Fruit fly (Drosophila melanogaster) whole organism, pupa: ENCODE measurements around the gene Uba4.

Source experiments
- CG10348 ChIP-seq: fragments of 200-800 bp; sonication (Bioruptor generic); IDR thresholded peaks from 2 replicates; pipeline ENCODE4 v1.3.6; 2022; ENCODE audit warnings: missing biosample characterization, missing genetic modification characterization
- CG12605 ChIP-seq: fragments of 200-800 bp; sonication (Bioruptor generic); IDR thresholded peaks from 2 replicates; pipeline ENCODE4 v1.3.6; 2022; ENCODE audit warnings: missing biosample characterization, missing genetic modification characterization
- CG13204 ChIP-seq: fragments of 200-800 bp; sonication (Bioruptor generic); optimal IDR thresholded peaks from 2 replicates; lab custom pipeline; 2018; ENCODE audit warnings: missing biosample characterization, mild to moderate bottlenecking, missing genetic modification characterization, moderate library complexity
- CG14655 ChIP-seq: fragments of 200-800 bp; sonication (Bioruptor generic); optimal IDR thresholded peaks from 3 replicates; lab custom pipeline; 2017; ENCODE audit warnings: mild to moderate bottlenecking, missing biosample characterization, missing genetic modification reagents, missing genetic modification characterization
- CG15710 ChIP-seq: fragments of 200-800 bp; sonication (Bioruptor generic); optimal IDR thresholded peaks from 2 replicates; lab custom pipeline; 2018; ENCODE audit warnings: missing biosample characterization, mild to moderate bottlenecking, missing genetic modification characterization, moderate library complexity
- CG17806 ChIP-seq: fragments of 200-800 bp; sonication (Bioruptor generic); optimal IDR thresholded peaks from 2 replicates; lab custom pipeline; 2018; ENCODE audit warnings: missing biosample characterization, mild to moderate bottlenecking, missing genetic modification characterization, moderate library complexity
- CG32121 ChIP-seq: fragments of 200-800 bp; sonication (Bioruptor generic); IDR thresholded peaks from 2 replicates; pipeline ENCODE4 v1.3.6; 2022; ENCODE audit warnings: missing biosample characterization, missing genetic modification characterization
- CG34367 ChIP-seq: fragments of 200-800 bp; sonication (Bioruptor generic); optimal IDR thresholded peaks from 2 replicates; lab custom pipeline; 2018; ENCODE audit warnings: missing biosample characterization, mild to moderate bottlenecking, missing genetic modification characterization
- CG4496 ChIP-seq: fragments of 200-800 bp; sonication (Bioruptor generic); IDR thresholded peaks from 3 replicates; pipeline ENCODE4 v1.3.6; 2022; ENCODE audit warnings: missing biosample characterization, missing genetic modification characterization
- CG8159 ChIP-seq: fragments of 200-800 bp; sonication (Bioruptor generic); optimal IDR thresholded peaks from 3 replicates; lab custom pipeline; 2018; ENCODE audit warnings: missing biosample characterization, mild to moderate bottlenecking, missing genetic modification characterization, moderate library complexity
- CG8301 ChIP-seq: fragments of 200-800 bp; sonication (Bioruptor generic); optimal IDR thresholded peaks from 2 replicates; lab custom pipeline; 2018; ENCODE audit warnings: missing biosample characterization, mild to moderate bottlenecking, missing genetic modification characterization
- CG9948 ChIP-seq: fragments of 200-800 bp; sonication (Bioruptor generic); optimal IDR thresholded peaks from 2 replicates; lab custom pipeline; 2018; ENCODE audit warnings: missing biosample characterization, mild to moderate bottlenecking, missing genetic modification characterization, moderate library complexity
- D1 ChIP-seq: fragments of 200-800 bp; sonication (Bioruptor generic); optimal IDR thresholded peaks from 2 replicates; lab custom pipeline; 2018; ENCODE audit warnings: missing biosample characterization, mild to moderate bottlenecking, missing genetic modification characterization, moderate library complexity
- EcR ChIP-seq: fragments of 200-800 bp; sonication (Bioruptor generic); optimal IDR thresholded peaks from 3 replicates; lab custom pipeline; 2019; ENCODE audit warnings: missing biosample characterization, missing genetic modification characterization, mild to moderate bottlenecking, moderate library complexity, missing genetic modification reagents
- Ets98B ChIP-seq: fragments of 200-800 bp; sonication (Bioruptor generic); IDR thresholded peaks from 2 replicates; pipeline ENCODE4 v1.3.6; 2022; ENCODE audit warnings: missing biosample characterization, missing genetic modification characterization
- Pif1A ChIP-seq: fragments of 200-800 bp; sonication (Bioruptor generic); optimal IDR thresholded peaks from 3 replicates; lab custom pipeline; 2016; ENCODE audit warnings: missing biosample characterization, missing genetic modification characterization
- Pif1B ChIP-seq: fragments of 200-800 bp; sonication (Bioruptor generic); optimal IDR thresholded peaks from 3 replicates; lab custom pipeline; 2016; ENCODE audit warnings: missing biosample characterization, missing genetic modification characterization
- Snoo ChIP-seq: fragments of 200-800 bp; sonication (Bioruptor generic); optimal IDR thresholded peaks from 3 replicates; lab custom pipeline; 2017; ENCODE audit warnings: missing biosample characterization, mild to moderate bottlenecking, missing genetic modification characterization, inconsistent platforms
- fd96Ca ChIP-seq: fragments of 200-800 bp; sonication (Bioruptor generic); IDR thresholded peaks from 3 replicates; pipeline ENCODE4 v1.3.6; 2022; ENCODE audit warnings: missing biosample characterization, missing genetic modification characterization
- gl ChIP-seq: fragments of 200-800 bp; sonication (Bioruptor generic); optimal IDR thresholded peaks from 2 replicates; lab custom pipeline; 2018; ENCODE audit warnings: missing biosample characterization, mild to moderate bottlenecking, missing genetic modification characterization
- rn ChIP-seq: fragments of 200-800 bp; sonication (Bioruptor generic); IDR thresholded peaks from 2 replicates; pipeline ENCODE4 v1.3.6; 2022; ENCODE audit warnings: missing biosample characterization, missing genetic modification characterization

Gene Uba4

DNA sequence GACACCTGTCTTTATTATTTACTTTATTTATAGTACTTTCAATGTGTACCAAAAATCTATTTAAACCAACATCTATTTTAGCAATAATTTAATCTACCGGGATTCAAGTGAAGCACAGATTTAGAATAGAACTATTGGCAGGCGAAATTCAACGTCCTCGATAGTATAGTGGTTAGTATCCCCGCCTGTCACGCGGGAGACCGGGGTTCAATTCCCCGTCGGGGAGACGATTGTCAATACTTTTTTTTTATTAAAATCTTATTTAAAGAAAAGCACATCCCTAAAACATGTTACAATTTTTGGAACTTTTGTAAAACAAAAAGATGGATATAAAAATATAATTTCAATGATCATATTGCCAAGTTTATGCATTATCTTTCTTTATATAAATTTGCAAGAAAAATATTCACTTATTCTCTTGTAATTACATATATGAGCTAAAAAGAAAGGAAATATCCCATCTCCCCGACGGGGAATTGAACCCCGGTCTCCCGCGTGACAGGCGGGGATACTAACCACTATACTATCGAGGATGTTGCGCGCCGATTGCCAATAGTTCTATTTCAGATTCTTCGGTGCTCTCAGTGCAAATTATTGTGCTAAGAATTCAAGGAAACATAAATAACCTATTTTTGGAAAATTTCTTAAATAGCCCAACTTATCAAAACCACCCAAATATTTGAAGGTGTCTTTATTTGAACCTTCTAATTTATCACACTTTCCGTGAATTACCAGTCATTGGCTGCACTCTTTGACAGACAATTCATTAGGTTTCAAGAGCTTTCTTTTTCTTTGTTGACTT, 35.4 kb upstream of the Uba4 start, which contains the start of gene CG43796:
Gene CG43796, plus strand, starts transcription at position 752 of the 802 bp plus-strand sequence.
- TF ChIP-seq fd96Ca (no peak), Ets98B (GFP tag; lab: Robert Waterston, UW) (no peak), CG12605 (GFP tag; lab: Robert Waterston, UW) (no peak), Snoo (tag; lab: Kevin White, UChicago) (no peak), Pif1B (GFP tag; lab: Kevin White, UChicago) (no peak), CG34367 (tag; lab: Kevin White, UChicago) (no peak), CG4496 (GFP tag; lab: Robert Waterston, UW) (no peak), CG9948 (no peak), CG10348 (no peak), rn (GFP tag; lab: Robert Waterston, UW) (no peak)

DNA sequence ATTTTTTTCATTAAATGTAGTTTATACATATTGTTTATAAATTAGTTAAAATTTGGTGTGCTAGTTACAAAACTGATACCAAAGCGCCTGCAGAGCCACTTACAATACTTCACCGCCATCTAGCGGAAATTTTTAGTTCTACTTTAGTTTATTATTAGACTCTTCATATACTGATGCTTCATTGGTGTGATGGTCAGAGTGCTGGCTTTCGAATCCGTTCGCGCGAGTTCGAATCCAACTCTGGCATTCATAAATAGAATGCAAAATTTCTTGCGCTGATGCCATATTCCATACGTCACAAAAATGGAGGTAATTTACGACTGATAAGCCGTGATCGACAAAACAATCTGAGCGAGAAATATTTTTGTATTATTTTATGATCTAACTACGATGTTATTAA, 31.6 kb upstream of the Uba4 start:
- TF ChIP-seq CG32121 (no peak), Ets98B (GFP tag; lab: Robert Waterston, UW) (peak; percentile 11; the same call in 1 of the 2 replicates)
- TF ChIP-seq, all 21 proteins: peak for 1

DNA sequence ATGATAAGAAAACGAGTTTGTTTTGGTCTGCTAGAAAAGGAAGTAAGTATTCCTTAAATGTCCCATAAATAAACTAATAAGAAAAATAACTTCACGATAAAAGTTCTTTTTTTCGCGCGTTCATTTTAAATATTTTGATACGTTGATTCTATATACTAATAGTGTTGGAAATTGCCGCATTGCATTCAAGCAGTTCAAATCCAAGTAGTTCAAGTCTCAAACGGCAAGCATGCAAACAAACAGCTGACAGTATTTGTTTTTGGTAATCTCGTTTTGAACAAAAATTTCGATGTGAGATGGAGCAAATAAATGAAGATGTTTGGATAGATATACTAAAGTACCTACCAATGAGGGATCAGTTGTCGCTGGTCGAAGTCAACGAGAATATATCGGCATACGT, 28.5 kb upstream of the Uba4 start, which contains the start of gene CG13088:
Gene CG13088, plus strand, starts transcription at position 247 of the 400 bp plus-strand sequence.
- no peak for TF ChIP-seq CG8159 (tag; lab: Kevin White, UChicago)
- no peak for TF ChIP-seq Snoo (tag; lab: Kevin White, UChicago)
- no peak for TF ChIP-seq Ets98B (GFP tag; lab: Robert Waterston, UW)
- no peak for TF ChIP-seq EcR (GFP tag; lab: Kevin White, UChicago)

DNA sequence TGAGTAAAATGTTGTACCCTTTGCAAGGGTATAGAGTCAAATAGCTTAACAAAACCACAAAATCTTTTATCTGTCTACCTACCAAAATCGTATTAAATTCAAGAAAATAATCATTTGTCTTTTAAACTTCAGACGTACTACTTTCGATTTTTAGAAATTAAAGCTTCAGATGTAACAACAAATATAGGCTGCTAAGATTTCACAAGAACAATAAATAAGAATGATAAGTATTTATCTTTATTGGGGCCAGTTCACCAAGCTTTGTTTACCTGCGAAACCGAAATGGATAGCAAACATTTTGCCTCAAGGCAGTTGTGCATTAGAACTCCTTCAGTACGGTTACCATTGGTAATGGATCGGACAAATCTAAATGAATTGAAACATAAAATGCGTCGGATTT, 26.8 kb upstream of the Uba4 start, which contains the start of gene CG43400:
Gene CG43400, plus strand, starts transcription at position 301 of the 400 bp plus-strand sequence.
- no peak for TF ChIP-seq D1 (tag; lab: Kevin White, UChicago)
- TF ChIP-seq CG15710 (tag; lab: Kevin White, UChicago) = no peak
- TF ChIP-seq CG34367 (tag; lab: Kevin White, UChicago) = no peak
- no peak for TF ChIP-seq Snoo (tag; lab: Kevin White, UChicago)
- no peak for TF ChIP-seq Pif1A (GFP tag; lab: Kevin White, UChicago)
- TF ChIP-seq EcR (GFP tag; lab: Kevin White, UChicago) = no peak
- no peak for TF ChIP-seq Pif1B (GFP tag; lab: Kevin White, UChicago)
- TF ChIP-seq CG13204 (GFP tag; lab: Kevin White, UChicago) = no peak
- no peak for TF ChIP-seq rn (GFP tag; lab: Robert Waterston, UW)
- no peak for TF ChIP-seq gl (tag; lab: Kevin White, UChicago)
- no peak for TF ChIP-seq CG9948
- no peak for TF ChIP-seq CG8301 (tag; lab: Kevin White, UChicago)
- TF ChIP-seq CG8159 (tag; lab: Kevin White, UChicago) = no peak
- TF ChIP-seq CG4496 (GFP tag; lab: Robert Waterston, UW) = no peak
- no peak for TF ChIP-seq CG14655
- TF ChIP-seq Ets98B (GFP tag; lab: Robert Waterston, UW) = no peak
- TF ChIP-seq CG32121 = no peak
- no peak for TF ChIP-seq CG12605 (GFP tag; lab: Robert Waterston, UW)

DNA sequence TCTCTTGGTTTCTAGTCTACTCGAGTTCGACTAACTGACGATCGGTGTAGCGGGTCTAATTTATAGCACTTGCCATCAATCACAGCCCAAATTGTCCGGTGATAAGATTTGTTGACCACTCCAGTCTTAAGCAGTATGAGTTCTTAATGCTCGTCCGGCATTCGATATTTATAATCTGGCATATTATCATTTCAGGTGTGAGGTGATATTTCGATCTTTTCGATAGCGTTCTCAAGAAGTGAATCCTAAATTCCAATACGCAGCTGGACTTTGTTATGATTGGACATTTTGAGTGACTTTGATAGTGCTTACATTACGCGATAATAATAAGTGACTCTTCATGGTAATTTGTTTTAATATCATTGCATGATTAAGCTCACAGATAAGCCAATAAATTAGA, 20.9 kb upstream of the Uba4 start, which contains the start of gene Bace:
Gene Bace, minus strand, starts transcription at position 39 of the 400 bp plus-strand sequence.
- TF ChIP-seq CG17806 (tag; lab: Kevin White, UChicago) (no peak), gl (tag; lab: Kevin White, UChicago) (no peak), fd96Ca (no peak), CG10348 (no peak)

DNA sequence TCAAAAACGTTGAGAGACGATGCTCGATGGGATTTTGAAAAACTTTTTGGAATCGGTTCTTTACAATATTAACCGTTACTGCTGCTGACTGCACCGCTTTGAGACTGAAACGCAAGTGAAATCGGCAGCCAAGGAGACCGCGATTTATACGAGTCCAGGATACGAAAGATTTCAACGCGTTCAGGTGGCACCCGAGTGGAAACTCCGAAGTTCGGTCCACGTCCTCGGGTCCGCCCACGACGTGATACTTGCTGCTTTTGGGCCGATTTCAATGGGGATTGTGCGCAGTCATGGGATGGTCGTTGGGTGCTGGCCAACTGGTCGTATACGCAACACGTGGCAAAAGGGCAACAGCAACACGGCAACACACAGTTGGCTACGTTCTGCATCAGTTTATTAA, 10.5 kb upstream of the Uba4 start, which contains the start of gene Dh31:
Gene Dh31, minus strand, starts transcription at position 117 of the 400 bp plus-strand sequence.
- no peak for TF ChIP-seq CG9948
- TF ChIP-seq fd96Ca = no peak

DNA sequence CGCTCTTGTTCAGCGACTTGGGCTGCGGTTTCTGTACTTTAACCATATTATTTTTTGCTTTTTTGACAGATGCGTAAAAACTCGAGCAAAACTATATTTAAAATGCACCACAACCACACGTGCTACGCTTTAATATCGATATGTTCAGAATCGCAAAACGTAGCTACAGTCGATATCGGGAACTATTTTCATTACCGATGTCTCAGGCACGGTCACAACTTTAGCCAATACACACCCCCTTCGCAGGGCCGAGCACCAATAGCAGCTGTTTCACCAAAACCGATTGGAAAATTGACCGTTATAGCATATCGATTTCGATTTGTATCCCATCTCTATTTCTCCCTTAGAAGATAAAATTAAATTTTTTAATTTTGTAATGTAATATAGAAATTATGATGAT, 5.5 kb upstream of the Uba4 start, which contains the start of gene CG13096:
Gene CG13096, minus strand, starts transcription at position 144 of the 400 bp plus-strand sequence.
- TF ChIP-seq CG8301 (tag; lab: Kevin White, UChicago) (no peak), fd96Ca (no peak), Pif1B (GFP tag; lab: Kevin White, UChicago) (no peak), CG4496 (GFP tag; lab: Robert Waterston, UW) (no peak), CG15710 (tag; lab: Kevin White, UChicago) (no peak), CG13204 (GFP tag; lab: Kevin White, UChicago) (no peak), D1 (tag; lab: Kevin White, UChicago) (no peak), gl (tag; lab: Kevin White, UChicago) (no peak), CG14655 (no peak), Ets98B (GFP tag; lab: Robert Waterston, UW) (no peak), Snoo (tag; lab: Kevin White, UChicago) (no peak)
